Fruit fly (Drosophila melanogaster): ENCODE measurements around the gene phol.
A peak's percentile ranks its signal among the peaks of the same experiment; 100 is the strongest.

The phol gene

dm6 chr3L:9465652-9466244 lies 9.7 kb upstream of the phol start:
- no peak for TF ChIP-seq rn (GFP tag; IDR thresholded peaks at IDR 0.05)
- TF ChIP-seq CG12605 (GFP tag; IDR thresholded peaks at IDR 0.05): no peak
- TF ChIP-seq CG8301 (tag; optimal IDR thresholded peaks at IDR 0.05): no peak
- TF ChIP-seq CG4496 (GFP tag; IDR thresholded peaks at IDR 0.05): no peak
- TF ChIP-seq EcR (GFP tag; optimal IDR thresholded peaks at IDR 0.05): no peak
- TF ChIP-seq CG10348 (GFP tag; IDR thresholded peaks at IDR 0.05): no peak
- TF ChIP-seq Pif1B (GFP tag; optimal IDR thresholded peaks at IDR 0.05): no peak
- TF ChIP-seq CG34367 (tag; optimal IDR thresholded peaks at IDR 0.05): no peak
- no peak for TF ChIP-seq CG9948 (tag; optimal IDR thresholded peaks at IDR 0.05)
- no peak for TF ChIP-seq CG13204 (GFP tag; optimal IDR thresholded peaks at IDR 0.05)
- TF ChIP-seq D1 (tag; optimal IDR thresholded peaks at IDR 0.05): no peak
- no peak for TF ChIP-seq gl (tag; optimal IDR thresholded peaks at IDR 0.05)
- no peak for TF ChIP-seq fd96Ca (GFP tag; IDR thresholded peaks at IDR 0.05)
- no peak for TF ChIP-seq CG32121 (GFP tag; IDR thresholded peaks at IDR 0.05)
- TF ChIP-seq CG17806 (tag; optimal IDR thresholded peaks at IDR 0.05): no peak
- no peak for TF ChIP-seq Pif1A (GFP tag; optimal IDR thresholded peaks at IDR 0.05)

DNA sequence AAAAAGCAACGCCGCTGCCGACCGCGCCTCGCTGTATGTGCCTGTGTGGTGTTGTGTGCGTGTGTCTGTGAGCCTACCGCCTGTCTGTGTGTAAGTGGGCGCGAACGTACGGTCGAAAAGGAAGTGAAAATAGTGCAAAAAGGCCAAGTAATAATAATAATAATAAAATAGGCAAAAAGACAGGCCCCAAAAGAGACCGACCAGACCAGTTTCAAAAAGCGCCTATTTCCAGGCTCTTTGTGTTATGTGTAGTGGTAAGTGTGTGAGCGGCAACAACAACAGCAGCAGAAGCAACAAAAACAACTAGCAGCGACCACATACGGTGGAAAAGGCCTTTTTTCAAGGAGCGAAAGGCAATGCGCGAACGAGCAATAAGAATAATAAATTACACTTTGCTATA lies 6.7 kb upstream of the phol start:
- no peak for TF ChIP-seq CG14655 (GFP tag; optimal IDR thresholded peaks at IDR 0.05)
- no peak for TF ChIP-seq rn (GFP tag; IDR thresholded peaks at IDR 0.05)
- TF ChIP-seq fd96Ca (GFP tag; IDR thresholded peaks at IDR 0.05): 0 out of 3 replicates have a peak, but pooled peaks have one; percentile 13
- peak; percentile 41 for TF ChIP-seq CG8159 (tag; optimal IDR thresholded peaks at IDR 0.05)
- peak; percentile 17 for TF ChIP-seq Pif1A (GFP tag; optimal IDR thresholded peaks at IDR 0.05)
- TF ChIP-seq Pif1B (GFP tag; optimal IDR thresholded peaks at IDR 0.05): no peak
- peak; percentile 46 for TF ChIP-seq CG17806 (tag; optimal IDR thresholded peaks at IDR 0.05)
- 0 out of 3 replicates have a peak, but pooled peaks have one; percentile 10 for TF ChIP-seq CG4496 (GFP tag; IDR thresholded peaks at IDR 0.05)
- no peak for TF ChIP-seq D1 (tag; optimal IDR thresholded peaks at IDR 0.05)
- TF ChIP-seq CG10348 (GFP tag; IDR thresholded peaks at IDR 0.05): no peak
- peak; percentile 54 for TF ChIP-seq CG34367 (tag; optimal IDR thresholded peaks at IDR 0.05)
- TF ChIP-seq CG9948 (tag; optimal IDR thresholded peaks at IDR 0.05): peak; percentile 6
- TF ChIP-seq CG12605 (GFP tag; IDR thresholded peaks at IDR 0.05): peak; percentile 58; the same call in 1 of the 2 replicates
- peak; percentile 21 for TF ChIP-seq EcR (GFP tag; optimal IDR thresholded peaks at IDR 0.05)
- TF ChIP-seq CG32121 (GFP tag; IDR thresholded peaks at IDR 0.05): no peak
- no peak for TF ChIP-seq Snoo (tag; optimal IDR thresholded peaks at IDR 0.05)
- no peak for TF ChIP-seq Ets98B (GFP tag; IDR thresholded peaks at IDR 0.05)
- TF ChIP-seq gl (tag; optimal IDR thresholded peaks at IDR 0.05): peak; percentile 82
- TF ChIP-seq CG8301 (tag; optimal IDR thresholded peaks at IDR 0.05): no peak
- peak; percentile 42 for TF ChIP-seq CG15710 (tag; optimal IDR thresholded peaks at IDR 0.05)
- peak; percentile 91 for TF ChIP-seq CG13204 (GFP tag; optimal IDR thresholded peaks at IDR 0.05)

DNA sequence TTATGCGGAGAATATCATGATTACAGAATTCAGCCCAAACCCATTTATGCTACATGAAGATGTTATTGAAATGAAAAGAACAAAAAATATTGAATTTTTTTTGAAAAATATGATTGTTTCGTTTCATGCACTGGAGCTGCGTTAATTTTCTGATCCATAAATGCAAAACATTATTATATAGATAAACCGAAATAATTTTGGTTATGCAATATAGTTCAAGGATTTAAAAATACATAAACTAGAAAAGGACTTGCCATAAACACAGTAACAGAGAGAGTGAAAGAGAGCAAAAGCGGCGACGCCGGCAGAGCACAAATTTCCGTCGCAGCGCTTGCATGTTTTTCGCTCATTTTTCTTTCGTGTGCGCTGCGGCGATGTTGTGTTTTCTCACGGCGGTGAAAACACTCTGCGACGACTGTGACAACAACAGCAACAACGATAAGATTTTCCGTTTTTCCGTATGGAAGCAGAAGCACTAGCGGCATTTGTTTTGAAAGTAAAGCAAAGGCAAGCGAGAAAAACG lies 6.2 kb upstream of the phol start:
- peak; percentile 49 for TF ChIP-seq CG13204 (GFP tag; optimal IDR thresholded peaks at IDR 0.05)
- peak; percentile 93 for TF ChIP-seq D1 (tag; optimal IDR thresholded peaks at IDR 0.05)
- peak; percentile 52; the same call in 1 of the 2 replicates for TF ChIP-seq CG10348 (GFP tag; IDR thresholded peaks at IDR 0.05)
- TF ChIP-seq CG15710 (tag; optimal IDR thresholded peaks at IDR 0.05): peak; percentile 91
- peak; percentile 89 for TF ChIP-seq Snoo (tag; optimal IDR thresholded peaks at IDR 0.05)
- peak; percentile 62 for TF ChIP-seq gl (tag; optimal IDR thresholded peaks at IDR 0.05)
- TF ChIP-seq CG8301 (tag; optimal IDR thresholded peaks at IDR 0.05): peak; percentile 96
- no peak for TF ChIP-seq fd96Ca (GFP tag; IDR thresholded peaks at IDR 0.05)
- TF ChIP-seq CG9948 (tag; optimal IDR thresholded peaks at IDR 0.05): peak; percentile 88
- peak; percentile 91 for TF ChIP-seq Ets98B (GFP tag; IDR thresholded peaks at IDR 0.05)
- peak; percentile 90 for TF ChIP-seq CG32121 (GFP tag; IDR thresholded peaks at IDR 0.05)
- peak; percentile 87 for TF ChIP-seq Pif1B (GFP tag; optimal IDR thresholded peaks at IDR 0.05)
- TF ChIP-seq CG12605 (GFP tag; IDR thresholded peaks at IDR 0.05): peak; percentile 66
- TF ChIP-seq rn (GFP tag; IDR thresholded peaks at IDR 0.05): no peak
- TF ChIP-seq CG14655 (GFP tag; optimal IDR thresholded peaks at IDR 0.05): peak; percentile 96
- peak; percentile 94 for TF ChIP-seq Pif1A (GFP tag; optimal IDR thresholded peaks at IDR 0.05)
- peak; percentile 90 for TF ChIP-seq CG17806 (tag; optimal IDR thresholded peaks at IDR 0.05)
- TF ChIP-seq EcR (GFP tag; optimal IDR thresholded peaks at IDR 0.05): no peak
- TF ChIP-seq CG34367 (tag; optimal IDR thresholded peaks at IDR 0.05): peak; percentile 90
- TF ChIP-seq CG4496 (GFP tag; IDR thresholded peaks at IDR 0.05): peak; percentile 92
- TF ChIP-seq CG8159 (tag; optimal IDR thresholded peaks at IDR 0.05): peak; percentile 94

DNA sequence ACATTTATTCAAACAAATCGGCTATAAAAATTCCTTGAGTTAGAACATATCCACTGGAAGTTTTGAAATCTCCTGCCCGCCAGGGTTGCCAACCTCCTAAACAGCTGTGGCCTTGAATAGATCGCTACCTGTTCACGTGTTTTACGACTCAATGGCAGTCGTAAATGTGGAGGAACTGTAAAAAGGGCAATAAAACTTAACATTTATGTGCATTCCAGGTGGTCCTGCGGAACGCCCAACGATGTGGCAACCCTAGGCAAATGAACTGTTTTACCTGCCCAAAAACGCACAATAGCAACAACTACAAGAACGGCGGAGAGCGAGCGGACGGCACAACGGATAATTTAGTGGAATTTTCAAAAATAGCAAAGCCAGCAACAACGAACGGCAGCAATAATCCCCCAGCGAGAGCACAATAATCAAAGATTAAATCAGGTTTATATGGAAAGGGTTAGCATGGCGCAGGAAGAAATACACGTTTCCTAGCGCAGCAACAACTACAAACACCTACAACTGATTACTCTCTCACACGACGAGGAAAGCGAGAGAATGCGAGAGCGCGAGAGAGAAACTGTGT lies 5.7 kb upstream of the phol start:
- TF ChIP-seq CG9948 (tag; optimal IDR thresholded peaks at IDR 0.05) (peak; percentile 7), EcR (GFP tag; optimal IDR thresholded peaks at IDR 0.05) (peak; percentile 81), CG8301 (tag; optimal IDR thresholded peaks at IDR 0.05) (no peak), D1 (tag; optimal IDR thresholded peaks at IDR 0.05) (no peak), rn (GFP tag; IDR thresholded peaks at IDR 0.05) (0 out of 2 replicates have a peak, but pooled peaks have one; percentile 28), CG32121 (GFP tag; IDR thresholded peaks at IDR 0.05) (peak; percentile 36), CG4496 (GFP tag; IDR thresholded peaks at IDR 0.05) (peak; percentile 69; the same call in 2 of the 3 replicates), CG8159 (tag; optimal IDR thresholded peaks at IDR 0.05) (no peak), CG34367 (tag; optimal IDR thresholded peaks at IDR 0.05) (peak; percentile 36), CG17806 (tag; optimal IDR thresholded peaks at IDR 0.05) (peak; percentile 30), Pif1B (GFP tag; optimal IDR thresholded peaks at IDR 0.05) (no peak), fd96Ca (GFP tag; IDR thresholded peaks at IDR 0.05) (peak; percentile 47; the same call in 2 of the 3 replicates)

All from whole organism, pupa.